Fruit fly (Drosophila melanogaster) whole organism, pupa: ENCODE results near the gene CG42654.

Experiments used
- CG10348 ChIP-seq: fragments of 200-800 bp; sonication (Bioruptor generic); IDR thresholded peaks from 2 replicates; pipeline ENCODE4 v1.3.6; 2022; ENCODE audit warnings: missing biosample characterization, missing genetic modification characterization
- EcR ChIP-seq: fragments of 200-800 bp; sonication (Bioruptor generic); optimal IDR thresholded peaks from 3 replicates; lab custom pipeline; 2019; ENCODE audit warnings: missing biosample characterization, missing genetic modification characterization, mild to moderate bottlenecking, moderate library complexity, missing genetic modification reagents
- rn ChIP-seq: fragments of 200-800 bp; sonication (Bioruptor generic); IDR thresholded peaks from 2 replicates; pipeline ENCODE4 v1.3.6; 2022; ENCODE audit warnings: missing biosample characterization, missing genetic modification characterization

DNA sequence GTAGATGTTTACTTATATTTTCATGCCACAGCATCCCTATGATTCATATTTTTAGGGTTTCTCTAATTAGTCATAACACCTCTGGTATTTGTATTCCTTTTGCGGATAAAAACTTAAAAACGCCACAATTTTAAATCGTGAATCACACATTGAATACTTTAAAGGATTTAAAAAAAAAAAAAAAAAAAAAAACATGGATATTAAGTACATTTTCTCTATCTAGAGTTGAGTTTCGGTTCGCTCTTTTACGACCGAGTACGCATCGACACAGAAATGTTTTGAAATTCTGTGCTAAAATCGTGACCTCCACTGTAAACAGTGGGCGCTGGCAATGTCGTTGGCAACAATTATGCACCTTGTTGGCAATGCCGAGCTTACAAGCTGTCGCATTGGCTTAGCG is 48.9 kb downstream of the CG42654 start:
- no peak for TF ChIP-seq EcR (GFP tag; lab: Kevin White, UChicago)
- TF ChIP-seq CG10348 (GFP tag; lab: Robert Waterston, UW) = no peak
- TF ChIP-seq rn = no peak
